Fruit fly (Drosophila melanogaster) whole organism: Measurements from ENCODE around the gene CG4367.

ENCODE experiments used
- EcR ChIP-seq, 2 experiments: fragments of >200 bp; optimal IDR thresholded peaks; 2 replicates each; lab custom pipeline; 2017; ENCODE audit warnings: missing biosample characterization in 2 of 2, missing genetic modification characterization in 2 of 2, missing genetic modification reagents in 2 of 2
- psq ChIP-seq: fragments of >200 bp; optimal IDR thresholded peaks from 2 replicates; lab custom pipeline; 2017

dm6 chr3R:20305852-20306251 lies 1.1 kb upstream of the CG4367 start:
- TF ChIP-seq psq (lab: Kevin White, UChicago) = no peak
- TF ChIP-seq EcR (GFP tag; optimal IDR thresholded peaks at IDR 0.05; lab: Kevin White, UChicago) = no peak
